Fruit fly (Drosophila melanogaster) Kc167 (cell line): ENCODE data around the gene CG42699.

ENCODE experiments used
- Myc ChIP-seq: fragments of >200 bp; optimal IDR thresholded peaks from 2 replicates; lab custom pipeline; 2017; ENCODE audit warnings: missing external identifiers
- Sin3A ChIP-seq: fragments of >200 bp; optimal IDR thresholded peaks from 2 replicates; lab custom pipeline; 2018; ENCODE audit warnings: missing external identifiers
- h ChIP-seq: fragments of >200 bp; optimal IDR thresholded peaks from 3 replicates; lab custom pipeline; 2018; ENCODE audit warnings: missing external identifiers
- insv ChIP-seq: fragments of >200 bp; optimal IDR thresholded peaks from 3 replicates; lab custom pipeline; 2018; ENCODE audit warnings: missing external identifiers
- psq ChIP-seq: fragments of >200 bp; optimal IDR thresholded peaks from 2 replicates; lab custom pipeline; 2017; ENCODE audit warnings: missing external identifiers
- ttk ChIP-seq: sonication (Bioruptor generic); optimal IDR thresholded peaks from 2 replicates; lab custom pipeline; 2017; ENCODE audit warnings: missing external identifiers

CG42699 gene

DNA sequence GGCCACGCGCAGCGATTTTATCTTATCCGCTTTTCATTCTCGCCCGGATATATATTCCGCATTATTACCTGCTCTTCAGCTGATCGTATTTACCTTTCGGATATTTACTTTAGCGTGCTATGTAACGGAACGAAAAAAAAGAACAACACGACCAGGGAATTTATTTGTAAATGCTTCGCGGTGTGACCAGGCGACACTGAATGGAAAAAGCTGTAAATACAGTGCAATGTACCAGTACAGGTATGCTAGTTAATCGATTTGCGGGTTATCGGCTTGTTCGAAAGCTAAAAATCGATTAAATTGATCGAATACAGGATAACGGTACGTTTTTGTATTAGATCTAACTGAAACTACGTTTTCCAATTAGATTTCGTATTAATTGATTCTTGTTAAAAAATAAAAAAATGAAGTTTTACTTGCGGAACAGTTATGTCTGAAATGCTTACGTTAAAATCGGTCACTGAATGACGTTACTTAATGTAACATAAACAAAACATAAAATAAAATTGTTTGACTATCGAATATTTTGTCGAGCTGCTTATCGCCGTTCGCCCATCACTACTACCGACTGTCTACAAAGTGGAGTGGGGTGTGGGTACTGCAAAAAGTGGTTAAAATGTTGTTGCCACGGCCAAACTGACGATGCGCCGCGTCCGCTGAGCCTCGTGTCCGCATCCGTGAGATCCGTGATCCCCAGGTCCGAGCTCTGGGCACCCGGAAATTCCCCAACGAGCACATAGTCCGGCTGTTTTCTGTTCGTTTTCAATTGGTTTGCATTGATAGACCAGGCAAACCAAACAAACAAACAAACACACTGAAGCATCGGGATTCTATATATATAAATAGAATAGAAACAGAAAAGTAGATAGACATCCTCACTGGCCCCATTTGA lies at the start of gene CG42699, which contains the start of gene MAPk-Ak2:
CG42699 (plus strand) TSS at position 553 of the 892 bp plus-strand sequence.
MAPk-Ak2 (minus strand) TSS at position 203 of the 892 bp plus-strand sequence.
- TF ChIP-seq ttk (lab: Kevin White, UChicago) (no peak), psq (lab: Kevin White, UChicago) (no peak), insv (lab: Kevin White, UChicago) (no peak), Sin3A (no peak), h (lab: Kevin White, UChicago) (no peak), Myc (lab: Kevin White, UChicago) (no peak)

DNA sequence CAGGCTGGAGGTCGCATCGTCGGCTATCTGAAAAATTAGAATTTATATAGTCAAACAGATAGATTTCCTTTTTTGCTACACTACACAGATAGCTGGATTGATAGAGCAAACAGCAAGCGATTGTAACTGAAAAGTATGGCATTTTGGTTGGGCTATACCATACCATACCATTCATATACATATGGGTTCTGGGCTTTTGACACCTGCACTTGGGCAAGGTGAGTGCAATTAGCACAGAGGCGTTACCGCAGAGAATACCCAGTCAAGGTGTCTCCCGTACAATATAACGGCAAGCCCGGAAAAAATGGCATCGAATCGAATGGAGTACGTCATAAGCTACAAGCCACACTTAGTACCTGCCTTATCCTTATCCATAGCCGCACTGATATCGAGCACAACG lies 49.6 kb upstream of the CG42699 start:
- peak; percentile 99 for TF ChIP-seq ttk (lab: Kevin White, UChicago)
- no peak for TF ChIP-seq h (lab: Kevin White, UChicago)

DNA sequence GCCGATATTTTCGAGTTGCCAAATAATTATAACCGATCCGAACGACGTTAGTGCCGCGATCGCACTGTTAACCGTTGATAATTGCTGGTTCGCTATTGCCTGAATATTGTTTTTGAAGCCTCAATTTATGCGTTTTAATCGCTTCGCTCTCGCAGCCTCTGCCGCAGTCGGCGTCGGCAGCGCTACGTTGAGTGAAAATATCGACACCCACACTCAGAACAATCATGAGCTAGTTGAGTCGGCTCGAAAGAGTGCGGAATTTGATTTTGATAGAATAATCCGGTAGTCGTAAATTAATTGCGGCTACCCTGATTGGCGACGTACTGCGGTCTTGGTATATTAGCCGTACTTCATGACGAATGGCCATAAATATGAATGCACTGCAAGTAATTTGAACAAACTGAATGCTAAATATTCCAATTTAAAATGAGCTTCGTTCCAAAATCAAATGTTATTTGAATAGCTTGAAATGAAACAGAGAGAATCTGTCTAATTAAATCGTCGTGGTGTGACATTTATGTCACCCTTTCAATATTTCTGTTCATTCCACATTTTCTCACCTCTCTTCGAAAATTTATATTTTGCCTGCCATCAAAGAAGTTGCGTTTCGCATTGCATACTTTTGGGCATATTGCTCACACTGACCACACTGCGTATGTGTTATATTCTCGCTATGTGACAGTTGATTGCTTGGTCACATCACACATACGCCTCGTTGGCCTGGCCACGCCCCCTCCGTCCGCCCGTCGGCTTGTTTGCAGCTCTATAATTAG lies 48.7 kb upstream of the CG42699 start:
- TF ChIP-seq psq (lab: Kevin White, UChicago) = no peak
- no peak for TF ChIP-seq Myc (lab: Kevin White, UChicago)
- no peak for TF ChIP-seq ttk (lab: Kevin White, UChicago)
- TF ChIP-seq Sin3A = no peak
- no peak for TF ChIP-seq h (lab: Kevin White, UChicago)
- no peak for TF ChIP-seq insv (lab: Kevin White, UChicago)

DNA sequence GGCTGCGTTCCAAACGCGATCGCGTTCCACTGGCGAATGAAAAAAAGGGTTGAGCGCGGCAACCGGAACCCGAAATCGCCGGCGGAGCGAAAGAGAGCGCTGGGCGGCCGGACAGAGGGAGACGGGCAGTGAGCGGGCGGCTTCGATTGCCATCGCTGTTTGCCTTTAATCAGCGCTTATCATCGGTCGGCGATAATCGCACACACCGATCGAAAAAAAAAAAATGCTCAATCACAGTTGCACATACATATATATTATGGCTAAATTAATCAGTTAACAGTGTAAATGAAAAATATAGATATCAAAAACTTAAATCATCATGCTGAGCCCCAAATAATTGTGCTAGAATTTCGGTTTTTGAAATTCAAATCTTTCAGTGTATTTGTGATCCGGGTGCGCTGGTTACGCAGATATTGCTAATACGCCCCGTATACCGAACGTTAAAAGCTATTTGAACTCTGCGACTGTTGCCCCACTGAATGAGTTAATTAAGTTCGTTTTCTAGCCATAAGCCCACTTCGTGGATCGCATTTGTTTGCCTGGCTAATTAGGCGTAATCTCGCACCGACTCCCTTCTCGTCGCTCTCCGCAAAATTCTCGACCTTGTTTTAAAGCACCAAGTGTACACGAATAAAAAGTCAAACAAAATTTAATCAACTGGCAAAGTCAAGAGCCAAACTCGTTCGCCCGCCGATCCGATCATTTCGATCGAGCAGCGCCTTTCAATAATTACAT lies 46.4 kb upstream of the CG42699 start, which contains the start of gene CG33080:
CG33080 (minus strand) TSS at position 38 of the 735 bp plus-strand sequence.
- no peak for TF ChIP-seq h (lab: Kevin White, UChicago)
- no peak for TF ChIP-seq insv (lab: Kevin White, UChicago)
- TF ChIP-seq Myc (lab: Kevin White, UChicago) = no peak
- no peak for TF ChIP-seq ttk (lab: Kevin White, UChicago)
- TF ChIP-seq psq (lab: Kevin White, UChicago) = no peak
- no peak for TF ChIP-seq Sin3A

DNA sequence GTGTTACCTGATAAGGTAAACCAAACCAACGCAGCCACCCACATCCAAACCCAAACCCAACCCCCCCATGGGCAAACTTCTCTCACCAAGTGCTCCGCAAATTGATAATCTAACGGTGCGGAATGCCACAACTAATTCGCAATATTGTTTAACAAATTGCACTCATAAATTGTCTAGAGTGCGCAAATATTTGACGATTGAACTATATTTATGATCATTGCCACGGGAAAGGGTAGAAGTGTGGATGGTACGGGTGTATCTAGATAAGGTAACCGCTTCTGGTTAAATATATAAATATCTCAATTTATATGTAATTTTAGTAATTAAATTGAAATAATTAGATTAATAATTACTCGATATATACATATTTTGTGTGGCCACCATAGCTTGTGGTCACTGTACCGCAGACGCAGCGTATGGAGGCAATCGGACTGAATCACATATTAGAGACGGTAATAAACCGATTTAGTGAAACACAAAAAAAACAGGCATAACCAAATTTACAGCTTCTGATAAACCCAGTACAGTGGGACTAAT lies 45.8 kb upstream of the CG42699 start:
- TF ChIP-seq Myc (lab: Kevin White, UChicago) (no peak), h (lab: Kevin White, UChicago) (no peak), Sin3A (no peak), psq (lab: Kevin White, UChicago) (no peak), insv (lab: Kevin White, UChicago) (no peak), ttk (lab: Kevin White, UChicago) (no peak)

DNA sequence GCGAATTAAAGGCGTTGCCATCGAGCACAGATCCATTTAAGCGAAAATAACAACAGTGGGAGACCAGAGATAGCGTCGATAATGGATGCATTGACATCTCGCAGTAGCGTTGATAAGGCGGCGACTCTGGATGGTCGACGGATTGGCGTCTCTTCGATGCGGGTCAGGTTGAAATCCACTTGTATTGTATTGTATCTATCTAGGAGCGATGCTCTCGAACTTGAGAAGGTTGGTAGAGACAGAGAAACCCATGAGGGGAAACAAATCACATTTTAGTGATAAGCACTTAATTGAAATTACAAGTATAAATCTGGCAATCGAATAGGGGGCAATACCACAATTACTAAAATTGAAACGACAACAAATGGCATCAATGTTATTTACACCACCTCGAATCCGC lies 40.8 kb upstream of the CG42699 start:
- no peak for TF ChIP-seq psq (lab: Kevin White, UChicago)
- TF ChIP-seq h (lab: Kevin White, UChicago) = no peak
- no peak for TF ChIP-seq ttk (lab: Kevin White, UChicago)
- TF ChIP-seq insv (lab: Kevin White, UChicago) = no peak
- TF ChIP-seq Myc (lab: Kevin White, UChicago) = no peak

DNA sequence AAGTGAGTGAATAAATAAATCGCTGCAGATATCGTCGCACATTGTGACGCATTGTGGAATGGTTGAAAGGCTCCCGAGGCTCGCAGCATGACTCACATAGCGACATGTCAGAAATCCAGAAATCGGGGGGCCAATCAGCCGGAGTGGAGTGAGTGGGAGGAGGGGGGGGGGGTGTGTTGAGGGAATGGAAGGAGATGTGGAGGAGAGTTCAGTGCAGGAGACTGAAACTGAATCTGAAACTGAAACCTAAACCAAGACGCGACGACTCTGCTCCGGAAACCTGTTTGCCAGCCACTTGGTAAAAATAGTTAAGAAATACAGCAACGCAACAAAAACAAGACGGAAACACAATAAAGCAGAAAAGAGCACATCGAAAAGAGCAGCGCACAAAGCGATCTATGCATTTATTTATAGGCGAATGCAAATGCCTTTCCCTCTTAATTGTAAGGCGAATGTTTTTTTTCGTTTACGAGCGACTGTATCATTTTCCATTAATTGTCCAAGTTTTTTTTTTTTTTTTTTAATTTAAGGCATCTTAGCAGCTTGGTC lies 40.1 kb upstream of the CG42699 start:
- TF ChIP-seq h (lab: Kevin White, UChicago) = no peak
- TF ChIP-seq Myc (lab: Kevin White, UChicago) = no peak

DNA sequence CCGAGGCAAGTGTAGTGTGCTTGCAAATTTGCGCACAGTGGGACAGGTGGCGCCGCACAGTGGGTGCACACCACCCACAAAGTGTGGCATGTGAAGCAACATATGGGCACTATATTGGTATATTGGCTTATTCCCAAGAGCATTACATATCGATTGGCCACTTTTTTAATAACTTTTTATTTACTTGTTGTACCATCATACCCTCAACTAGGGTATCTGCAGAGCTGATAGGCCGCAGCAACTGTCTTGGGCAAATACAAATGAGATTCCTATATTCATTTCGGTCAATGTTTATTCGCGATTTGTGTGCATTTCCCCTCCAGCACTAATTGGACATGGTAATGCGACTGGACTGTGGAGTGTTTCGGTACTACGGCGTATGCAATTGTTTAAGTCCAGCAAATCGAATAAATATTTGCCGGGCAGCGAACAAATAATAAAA lies 39.6 kb upstream of the CG42699 start:
- TF ChIP-seq Myc (lab: Kevin White, UChicago) (no peak), h (lab: Kevin White, UChicago) (no peak), ttk (lab: Kevin White, UChicago) (no peak), Sin3A (no peak), insv (lab: Kevin White, UChicago) (no peak), psq (lab: Kevin White, UChicago) (no peak)

DNA sequence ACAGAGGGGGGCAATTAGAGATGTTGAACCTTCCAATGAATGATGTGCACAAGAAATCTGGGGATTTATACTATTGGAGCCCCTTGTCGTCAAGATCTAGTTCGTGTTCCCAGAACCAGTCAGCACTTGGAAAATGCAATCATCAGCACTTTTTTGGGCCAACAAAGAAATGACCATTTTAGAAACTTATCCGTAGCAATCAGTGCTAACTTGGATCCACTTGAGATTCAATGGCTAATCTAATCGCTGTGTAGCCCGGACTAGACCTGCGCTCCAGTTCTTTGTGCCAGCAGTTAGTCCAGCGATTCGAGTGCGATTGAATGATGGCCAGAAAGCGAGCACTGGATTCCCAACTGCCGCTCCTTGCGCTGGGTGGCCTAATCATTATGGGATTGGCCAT lies 31.9 kb upstream of the CG42699 start, which contains the start of gene CG15773:
CG15773 (plus strand) TSS at position 301 of the 400 bp plus-strand sequence.
- no peak for TF ChIP-seq h (lab: Kevin White, UChicago)

DNA sequence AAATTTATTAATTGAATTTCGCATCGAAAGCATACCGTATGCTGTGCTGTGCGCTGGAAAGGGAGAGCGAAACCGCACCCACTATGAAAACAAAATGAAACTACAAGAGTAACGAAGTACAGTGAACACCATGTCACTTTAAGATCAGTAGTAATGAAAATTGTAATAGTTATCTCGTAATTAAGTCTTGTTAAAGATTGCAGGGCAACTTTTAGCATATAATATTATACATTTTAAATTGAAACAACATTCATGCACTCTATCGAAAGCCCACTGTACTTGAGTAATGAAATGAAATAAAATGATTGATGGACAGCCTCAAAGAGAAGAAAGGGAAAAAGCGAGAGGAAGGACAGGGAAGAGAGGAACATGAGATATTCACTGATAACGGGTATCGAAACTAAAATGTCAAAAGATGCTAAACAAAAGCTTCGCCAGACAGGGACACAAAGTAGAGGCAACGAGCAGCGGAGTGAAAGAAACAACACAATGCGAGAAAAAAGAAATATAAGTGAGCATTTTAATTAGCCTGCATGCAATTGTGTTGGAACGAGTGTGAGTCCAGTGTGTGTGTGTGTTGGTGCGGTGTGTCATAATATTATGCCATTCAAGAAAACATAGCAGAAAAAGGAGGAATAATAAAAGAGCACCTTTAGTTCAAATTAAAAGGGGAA lies 28.9 kb upstream of the CG42699 start:
- TF ChIP-seq insv (lab: Kevin White, UChicago) = no peak
- TF ChIP-seq Myc (lab: Kevin White, UChicago) = no peak
- no peak for TF ChIP-seq h (lab: Kevin White, UChicago)
